Worm (Caenorhabditis elegans) whole organism, late embryonic: ENCODE results near the gene lec-11.

Source experiments
- ceh-14 ChIP-seq: sonication (generic microtip); optimal IDR thresholded peaks from 2 replicates; lab custom pipeline; 2016; ENCODE audit warnings: missing genotype, missing genetic modification characterization, missing compliant biosample characterization
- ceh-45 ChIP-seq: fragments of 200-800 bp; sonication (Bioruptor generic); IDR thresholded peaks from 2 replicates; pipeline ENCODE4 v1.3.6; 2022; ENCODE audit warnings: missing genetic modification reagents, missing genetic modification characterization, missing compliant biosample characterization
- ceh-9 ChIP-seq: sonication (generic microtip); optimal IDR thresholded peaks from 2 replicates; lab custom pipeline; 2016; ENCODE audit warnings: mild to moderate bottlenecking, missing genetic modification characterization, inconsistent platforms, missing compliant biosample characterization
- hlh-15 ChIP-seq: sonication (generic microtip); optimal IDR thresholded peaks from 2 replicates; lab custom pipeline; 2016; ENCODE audit warnings: missing genetic modification characterization, missing compliant biosample characterization
- hlh-30 ChIP-seq: sonication (generic microtip); optimal IDR thresholded peaks from 2 replicates; lab custom pipeline; 2017; ENCODE audit warnings: antibody characterized with exemption, missing genetic modification characterization, missing compliant biosample characterization; ENCODE audit not compliant: insufficient read depth
- nfya-1 ChIP-seq: sonication (generic microtip); optimal IDR thresholded peaks from 2 replicates; lab custom pipeline; 2017; ENCODE audit warnings: missing genetic modification characterization, mild to moderate bottlenecking, missing compliant biosample characterization, antibody characterized with exemption, moderate library complexity
- nhr-232 ChIP-seq: sonication (generic microtip); optimal IDR thresholded peaks from 2 replicates; lab custom pipeline; 2016; ENCODE audit warnings: missing genetic modification characterization, missing compliant biosample characterization
- pax-1 ChIP-seq: fragments of 150-350 bp; optimal IDR thresholded peaks from 2 replicates; lab custom pipeline; 2014; ENCODE audit warnings: missing biosample characterization, missing genetic modification characterization
- pha-2 ChIP-seq: sonication (generic microtip); optimal IDR thresholded peaks from 2 replicates; lab custom pipeline; 2017; ENCODE audit warnings: mild to moderate bottlenecking, missing genetic modification characterization, missing compliant biosample characterization
- pha-4 ChIP-seq: fragments of 150-350 bp; optimal IDR thresholded peaks from 2 replicates; lab custom pipeline; 2018; ENCODE audit warnings: missing biosample characterization, missing genetic modification reagents, missing genetic modification characterization
- rnt-1 ChIP-seq: sonication (generic microtip); optimal IDR thresholded peaks from 2 replicates; lab custom pipeline; 2016; ENCODE audit warnings: missing genetic modification characterization, missing compliant biosample characterization
- sox-4 ChIP-seq: sonication (generic microtip); optimal IDR thresholded peaks from 2 replicates; lab custom pipeline; 2017; ENCODE audit warnings: mild to moderate bottlenecking, missing genetic modification characterization, inconsistent platforms, missing compliant biosample characterization
- tbx-2 ChIP-seq: sonication (generic microtip); optimal IDR thresholded peaks from 2 replicates; lab custom pipeline; 2016; ENCODE audit warnings: missing genetic modification characterization, missing compliant biosample characterization

ce11 chrIV:6590029-6590428, at the start of gene lec-11, which contains the start of gene irld-7:
- TF ChIP-seq ceh-9 (tag; lab: Kevin White, UChicago) (no peak), ceh-14 (no peak), tbx-2 (tag; lab: Kevin White, UChicago) (no peak), hlh-15 (tag; lab: Kevin White, UChicago) (no peak), rnt-1 (no peak), sox-4 (tag; lab: Kevin White, UChicago) (no peak), pax-1 (tag; lab: Kevin White, UChicago) (no peak), pha-4 (tag; lab: Kevin White, UChicago) (no peak), nhr-232 (tag; lab: Kevin White, UChicago) (no peak), pha-2 (tag; lab: Kevin White, UChicago) (no peak), hlh-30 (tag; lab: Kevin White, UChicago) (no peak), nfya-1 (tag; lab: Kevin White, UChicago) (no peak), ceh-45 (GFP tag; lab: Robert Waterston, UW) (no peak)
